Worm (Caenorhabditis elegans) whole organism, young adult: ENCODE data around the gene kars-1.
A peak's percentile ranks its signal among the peaks of the same experiment; 100 is the strongest.

ENCODE experiments used
- B0019.2 ChIP-seq: fragments of 200-800 bp; sonication (Bioruptor generic); conservative IDR thresholded peaks from 2 replicates; pipeline ENCODE4 v1.3.6; 2022; ENCODE audit warnings: missing genetic modification reagents, missing genetic modification characterization, missing compliant biosample characterization
- B0261.1 ChIP-seq: sonication (generic microtip); optimal IDR thresholded peaks from 2 replicates; lab custom pipeline; 2016; ENCODE audit warnings: mild to moderate bottlenecking, missing genetic modification characterization, moderate library complexity, missing compliant biosample characterization
- C17E4.6 ChIP-seq: fragments of 200-800 bp; sonication (Bioruptor generic); IDR thresholded peaks from 2 replicates; pipeline ENCODE4 v1.3.6; 2022; ENCODE audit warnings: missing genetic modification reagents, missing genetic modification characterization, missing compliant biosample characterization
- D2030.7 ChIP-seq: fragments of 200-800 bp; sonication (Bioruptor generic); IDR thresholded peaks from 2 replicates; pipeline ENCODE4 v1.3.6; 2022; ENCODE audit warnings: missing genetic modification reagents, missing genetic modification characterization, missing compliant biosample characterization
- F33H1.4 ChIP-seq: fragments of 200-800 bp; sonication (Bioruptor generic); IDR thresholded peaks from 2 replicates; pipeline ENCODE4 v1.3.6; 2022; ENCODE audit warnings: missing genetic modification reagents, missing genetic modification characterization, missing compliant biosample characterization
- F37B4.10 ChIP-seq: fragments of 200-800 bp; sonication (Bioruptor generic); IDR thresholded peaks from 2 replicates; pipeline ENCODE4 v1.3.6; 2022; ENCODE audit warnings: missing genetic modification characterization, missing compliant biosample characterization
- F39B2.1 ChIP-seq: fragments of 200-800 bp; sonication (Bioruptor generic); IDR thresholded peaks from 2 replicates; pipeline ENCODE4 v1.3.6; 2022; ENCODE audit warnings: missing genetic modification reagents, missing genetic modification characterization, missing compliant biosample characterization
- Y53F4B.3 ChIP-seq: fragments of 200-800 bp; sonication (Bioruptor generic); IDR thresholded peaks from 2 replicates; pipeline ENCODE4 v1.3.6; 2022; ENCODE audit warnings: missing genetic modification reagents, missing genetic modification characterization, missing compliant biosample characterization
- Y53G8AR.9 ChIP-seq: fragments of 200-800 bp; sonication (Bioruptor generic); conservative IDR thresholded peaks from 2 replicates; pipeline ENCODE4 v1.3.6; 2022; ENCODE audit warnings: missing genetic modification reagents, missing genetic modification characterization, missing compliant biosample characterization
- Y56A3A.18 ChIP-seq: fragments of 200-800 bp; sonication (Bioruptor generic); IDR thresholded peaks from 2 replicates; pipeline ENCODE4 v1.3.6; 2022; ENCODE audit warnings: missing genetic modification reagents, missing genetic modification characterization, missing compliant biosample characterization
- Y79H2A.3 ChIP-seq: fragments of 200-800 bp; sonication (Bioruptor generic); conservative IDR thresholded peaks from 2 replicates; pipeline ENCODE4 v1.3.6; 2022; ENCODE audit warnings: missing genetic modification reagents, missing genetic modification characterization, missing compliant biosample characterization
- Y95B8A.8 ChIP-seq: fragments of 200-800 bp; sonication (Bioruptor generic); IDR thresholded peaks from 2 replicates; pipeline ENCODE4 v1.3.6; 2022; ENCODE audit warnings: missing genetic modification reagents, missing genetic modification characterization, missing compliant biosample characterization
- aptf-3 ChIP-seq: fragments of 200-800 bp; sonication (Bioruptor generic); IDR thresholded peaks from 2 replicates; pipeline ENCODE4 v1.3.6; 2022; ENCODE audit warnings: missing genetic modification characterization, missing compliant biosample characterization
- attf-3 ChIP-seq: fragments of 200-800 bp; sonication (Bioruptor generic); conservative IDR thresholded peaks from 2 replicates; pipeline ENCODE4 v1.3.6; 2022; ENCODE audit warnings: missing genetic modification reagents, missing genetic modification characterization, missing compliant biosample characterization
- attf-6 ChIP-seq: fragments of 200-800 bp; sonication (Bioruptor generic); IDR thresholded peaks from 2 replicates; pipeline ENCODE4 v1.3.6; 2022; ENCODE audit warnings: missing genetic modification reagents, missing genetic modification characterization, missing compliant biosample characterization
- bed-2 ChIP-seq: fragments of 200-800 bp; sonication (Bioruptor generic); IDR thresholded peaks from 2 replicates; pipeline ENCODE4 v1.3.6; 2022; ENCODE audit warnings: missing genetic modification reagents, missing genetic modification characterization, missing compliant biosample characterization
- cebp-2 ChIP-seq: fragments of 200-800 bp; sonication (Bioruptor generic); IDR thresholded peaks from 2 replicates; pipeline ENCODE4 v1.3.6; 2022; ENCODE audit warnings: missing genetic modification characterization, missing compliant biosample characterization
- ceh-100 ChIP-seq: fragments of 200-800 bp; sonication (Bioruptor generic); IDR thresholded peaks from 2 replicates; pipeline ENCODE4 v1.3.6; 2022; ENCODE audit warnings: missing genetic modification reagents, missing genetic modification characterization, missing compliant biosample characterization
- ceh-40 ChIP-seq: fragments of 200-800 bp; sonication (Bioruptor generic); IDR thresholded peaks from 2 replicates; pipeline ENCODE4 v1.3.6; 2022; ENCODE audit warnings: missing genetic modification characterization, missing compliant biosample characterization
- ceh-91 ChIP-seq: fragments of 200-800 bp; sonication (Bioruptor generic); IDR thresholded peaks from 2 replicates; pipeline ENCODE4 v1.3.6; 2022; ENCODE audit warnings: missing genetic modification reagents, missing genetic modification characterization, missing compliant biosample characterization
- dox-1 ChIP-seq: fragments of 200-800 bp; sonication (Bioruptor generic); IDR thresholded peaks from 2 replicates; pipeline ENCODE4 v1.3.6; 2022; ENCODE audit warnings: missing genetic modification reagents, missing genetic modification characterization, missing compliant biosample characterization
- egl-44 ChIP-seq: fragments of 200-800 bp; sonication (Bioruptor generic); IDR thresholded peaks from 2 replicates; pipeline ENCODE4 v1.3.6; 2022; ENCODE audit warnings: missing genetic modification reagents, missing genetic modification characterization, missing compliant biosample characterization
- egrh-3 ChIP-seq: fragments of 200-800 bp; sonication (Bioruptor generic); IDR thresholded peaks from 2 replicates; pipeline ENCODE4 v1.3.6; 2022; ENCODE audit warnings: missing genetic modification reagents, missing genetic modification characterization, missing compliant biosample characterization
- ekl-4 ChIP-seq: fragments of 200-800 bp; sonication (Bioruptor generic); IDR thresholded peaks from 2 replicates; pipeline ENCODE4 v1.3.6; 2022; ENCODE audit warnings: missing genetic modification reagents, missing genetic modification characterization, missing compliant biosample characterization
- hmg-1.2 ChIP-seq: fragments of 200-800 bp; sonication (Bioruptor generic); IDR thresholded peaks from 2 replicates; pipeline ENCODE4 v1.3.6; 2022; ENCODE audit warnings: missing genetic modification reagents, missing genetic modification characterization, missing compliant biosample characterization
- hsf-1 ChIP-seq: fragments of 200-800 bp; sonication (Bioruptor generic); IDR thresholded peaks from 2 replicates; pipeline ENCODE4 v1.3.6; 2022; ENCODE audit warnings: missing genetic modification reagents, missing genetic modification characterization, missing compliant biosample characterization
- lin-26 ChIP-seq: fragments of 200-800 bp; sonication (Bioruptor generic); IDR thresholded peaks from 2 replicates; pipeline ENCODE4 v1.3.6; 2022; ENCODE audit warnings: missing genetic modification reagents, missing genetic modification characterization, missing compliant biosample characterization
- lin-54 ChIP-seq: fragments of 200-800 bp; sonication (Bioruptor generic); optimal IDR thresholded peaks from 2 replicates; lab custom pipeline; 2018; ENCODE audit warnings: mild to moderate bottlenecking, missing genetic modification characterization, missing compliant biosample characterization
- madf-3 ChIP-seq: fragments of 200-800 bp; sonication (Bioruptor generic); IDR thresholded peaks from 2 replicates; pipeline ENCODE4 v1.3.6; 2022; ENCODE audit warnings: missing genetic modification reagents, missing genetic modification characterization, missing compliant biosample characterization
- madf-6 ChIP-seq: fragments of 200-800 bp; sonication (Bioruptor generic); IDR thresholded peaks from 2 replicates; pipeline ENCODE4 v1.3.6; 2022; ENCODE audit warnings: missing genetic modification reagents, missing genetic modification characterization, missing compliant biosample characterization
- madf-8 ChIP-seq: fragments of 200-800 bp; sonication (Bioruptor generic); conservative IDR thresholded peaks from 2 replicates; pipeline ENCODE4 v1.3.6; 2022; ENCODE audit warnings: missing genetic modification reagents, missing genetic modification characterization, missing compliant biosample characterization
- mcd-1 ChIP-seq: fragments of 200-800 bp; sonication (Bioruptor generic); IDR thresholded peaks from 2 replicates; pipeline ENCODE4 v1.3.6; 2022; ENCODE audit warnings: missing genetic modification reagents, missing genetic modification characterization, missing compliant biosample characterization
- nfyb-1 ChIP-seq: fragments of 200-800 bp; sonication (Bioruptor generic); IDR thresholded peaks from 2 replicates; pipeline ENCODE4 v1.3.6; 2022; ENCODE audit warnings: missing genetic modification reagents, missing genetic modification characterization, missing compliant biosample characterization
- pbrm-1 ChIP-seq: fragments of 200-800 bp; sonication (Bioruptor generic); IDR thresholded peaks from 2 replicates; pipeline ENCODE4 v1.3.6; 2022; ENCODE audit warnings: missing genetic modification reagents, missing genetic modification characterization, missing compliant biosample characterization
- rcor-1 ChIP-seq: fragments of 200-800 bp; sonication (Bioruptor generic); IDR thresholded peaks from 2 replicates; pipeline ENCODE4 v1.3.6; 2022; ENCODE audit warnings: missing genetic modification reagents, missing genetic modification characterization, missing compliant biosample characterization
- rpc-1 ChIP-seq, 2 experiments: fragments of 150-350 bp in 1 of 2; sonication (generic microtip) in 1 of 2; optimal IDR thresholded peaks; 2 replicates each; lab custom pipeline; 2014 to 2018; ENCODE audit warnings: missing biosample characterization in 1 of 2, missing genetic modification characterization in 1 of 2, missing genetic modification reagents in 1 of 2, missing genotype in 1 of 2
- sea-2 ChIP-seq: fragments of 200-800 bp; sonication (Bioruptor generic); IDR thresholded peaks from 2 replicates; pipeline ENCODE4 v1.3.6; 2022; ENCODE audit warnings: missing genetic modification characterization, missing compliant biosample characterization
- tbp1 ChIP-seq: fragments of 200-800 bp; sonication (Bioruptor generic); optimal IDR thresholded peaks from 2 replicates; lab custom pipeline; 2018; ENCODE audit warnings: mild to moderate bottlenecking, missing genetic modification characterization, missing compliant biosample characterization
- ztf-18 ChIP-seq: sonication (generic microtip); optimal IDR thresholded peaks from 2 replicates; lab custom pipeline; 2016; ENCODE audit warnings: missing genotype, mild to moderate bottlenecking, missing genetic modification characterization, missing compliant biosample characterization
- ztf-25 ChIP-seq: fragments of 200-800 bp; sonication (Bioruptor generic); IDR thresholded peaks from 2 replicates; pipeline ENCODE4 v1.3.6; 2022; ENCODE audit warnings: missing genetic modification reagents, missing genetic modification characterization, missing compliant biosample characterization

Gene kars-1

DNA sequence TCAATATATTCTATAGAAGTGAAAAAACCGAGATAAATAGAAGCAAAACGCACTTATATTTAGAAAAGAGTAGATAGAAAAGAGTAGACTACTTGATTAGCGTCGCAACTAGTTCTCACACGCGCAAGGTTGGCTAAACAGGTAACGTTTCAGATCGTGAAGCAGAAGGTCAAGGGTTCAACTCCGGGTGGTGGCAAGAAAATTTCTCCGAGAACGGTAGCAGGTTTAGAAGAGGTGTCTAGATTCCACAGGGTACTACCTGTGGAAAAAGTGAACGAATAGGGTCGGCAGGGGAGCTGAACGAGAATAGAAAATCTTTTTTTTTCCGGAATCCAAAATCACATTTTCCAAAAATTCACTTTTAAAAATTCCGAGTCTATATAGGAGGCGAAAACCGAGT lies 30.1 kb downstream of the kars-1 start:
- TF ChIP-seq mcd-1 = peak; percentile 69
- peak; percentile 68 for TF ChIP-seq dox-1 (GFP tag; lab: Robert Waterston, UW)
- TF ChIP-seq hsf-1 (GFP tag; lab: Robert Waterston, UW) = peak; percentile 56; the same call in 1 of the 2 replicates
- peak; percentile 59; the same call in 1 of the 2 replicates for TF ChIP-seq sea-2 (GFP tag; lab: Robert Waterston, UW)
- TF ChIP-seq egl-44 (GFP tag; lab: Robert Waterston, UW) = peak; percentile 88
- peak; percentile 63; the same call in 1 of the 2 replicates for TF ChIP-seq B0019.2 (GFP tag; lab: Robert Waterston, UW)
- peak; percentile 63 for TF ChIP-seq hmg-1.2 (GFP tag; lab: Robert Waterston, UW)
- peak; percentile 94; the same call in 1 of the 2 replicates for TF ChIP-seq cebp-2
- TF ChIP-seq ceh-91 = peak; percentile 52; the same call in 1 of the 2 replicates
- 0 out of 2 replicates have a peak, but pooled peaks have one; percentile 68 for TF ChIP-seq aptf-3 (GFP tag; lab: Robert Waterston, UW)
- peak; percentile 75; the same call in 1 of the 2 replicates for TF ChIP-seq nfyb-1 (GFP tag; lab: Robert Waterston, UW)
- 0 out of 2 replicates have a peak, but pooled peaks have one; percentile 38 for TF ChIP-seq bed-2 (GFP tag; lab: Robert Waterston, UW)
- 0 out of 2 replicates have a peak, but pooled peaks have one; percentile 23 for TF ChIP-seq pbrm-1
- peak; percentile 77; the same call in 1 of the 2 replicates for TF ChIP-seq ceh-40
- TF ChIP-seq Y79H2A.3 (GFP tag; lab: Robert Waterston, UW) = 0 out of 2 replicates have a peak, but pooled peaks have one; percentile 33
- peak; percentile 81 for TF ChIP-seq tbp1 (GFP tag; lab: Kevin White, UChicago)
- TF ChIP-seq ztf-18 (tag; lab: Kevin White, UChicago) = peak; percentile 4
- TF ChIP-seq ekl-4 (GFP tag; lab: Robert Waterston, UW) = peak; percentile 89
- TF ChIP-seq Y56A3A.18 (GFP tag; lab: Robert Waterston, UW) = peak; percentile 67; the same call in 1 of the 2 replicates
- TF ChIP-seq madf-8 = peak; percentile 47
- TF ChIP-seq attf-3 = peak; percentile 46; the same call in 1 of the 2 replicates
- peak; percentile 78 for TF ChIP-seq attf-6
- peak; percentile 39 for TF ChIP-seq rpc-1 (optimal IDR thresholded peaks at IDR 0.05; lab: Kevin White, UChicago)
- TF ChIP-seq rpc-1 (tag; optimal IDR thresholded peaks at IDR 0.05; lab: Kevin White, UChicago) = peak; percentile 63
- TF ChIP-seq Y53G8AR.9 (GFP tag; lab: Robert Waterston, UW) = peak; percentile 73; the same call in 1 of the 2 replicates
- TF ChIP-seq egrh-3 (GFP tag; lab: Robert Waterston, UW) = peak; percentile 43
- TF ChIP-seq D2030.7 (GFP tag; lab: Robert Waterston, UW) = peak; percentile 77
- TF ChIP-seq F37B4.10 = 0 out of 2 replicates have a peak, but pooled peaks have one; percentile 53
- peak; percentile 54 for TF ChIP-seq B0261.1
- peak; percentile 75; the same call in 1 of the 2 replicates for TF ChIP-seq C17E4.6 (GFP tag; lab: Robert Waterston, UW)
- 0 out of 2 replicates have a peak, but pooled peaks have one; percentile 60 for TF ChIP-seq F39B2.1
- TF ChIP-seq ztf-25 (GFP tag; lab: Robert Waterston, UW) = peak; percentile 85
- peak; percentile 66 for TF ChIP-seq ceh-100 (GFP tag; lab: Robert Waterston, UW)
- TF ChIP-seq F33H1.4 = peak; percentile 54
- TF ChIP-seq lin-54 (GFP tag; lab: Kevin White, UChicago) = peak; percentile 8
- TF ChIP-seq lin-26 (GFP tag; lab: Robert Waterston, UW) = peak; percentile 93
- TF ChIP-seq Y95B8A.8 (GFP tag; lab: Robert Waterston, UW) = 0 out of 2 replicates have a peak, but pooled peaks have one; percentile 45
- TF ChIP-seq madf-3 (GFP tag; lab: Robert Waterston, UW) = peak; percentile 78; the same call in 1 of the 2 replicates
- TF ChIP-seq Y53F4B.3 (GFP tag; lab: Robert Waterston, UW) = peak; percentile 33; the same call in 1 of the 2 replicates
- TF ChIP-seq rcor-1 = peak; percentile 81
- peak; percentile 80 for TF ChIP-seq madf-6
